Fruit fly (Drosophila melanogaster) whole organism, prepupa: ENCODE measurements around the gene CG13930.

ENCODE experiments used
- Blimp-1 ChIP-seq: fragments of 200-800 bp; sonication (Bioruptor generic); optimal IDR thresholded peaks from 3 replicates; lab custom pipeline; 2017; ENCODE audit warnings: missing biosample characterization, missing genetic modification characterization, mild to moderate bottlenecking, moderate library complexity, missing genetic modification reagents
- CG10631 ChIP-seq: fragments of 200-800 bp; sonication (Bioruptor generic); optimal IDR thresholded peaks from 2 replicates; lab custom pipeline; 2016; ENCODE audit warnings: missing biosample characterization, missing genetic modification characterization
- CG10669 ChIP-seq: fragments of 200-800 bp; sonication (Bioruptor generic); optimal IDR thresholded peaks from 3 replicates; lab custom pipeline; 2018; ENCODE audit warnings: missing biosample characterization, mild to moderate bottlenecking, missing genetic modification characterization, moderate library complexity
- CG11294 ChIP-seq: fragments of 200-800 bp; sonication (Bioruptor generic); IDR thresholded peaks from 2 replicates; pipeline ENCODE4 v1.3.6; 2022; ENCODE audit warnings: missing biosample characterization, missing genetic modification characterization
- CG11762 ChIP-seq: fragments of 200-800 bp; sonication (Bioruptor generic); optimal IDR thresholded peaks from 3 replicates; lab custom pipeline; 2016; ENCODE audit warnings: missing biosample characterization, missing genetic modification characterization; ENCODE audit not compliant: insufficient read depth
- CG15336 ChIP-seq: fragments of 200-800 bp; sonication (Bioruptor generic); IDR thresholded peaks from 2 replicates; pipeline ENCODE4 v1.3.6; 2022; ENCODE audit warnings: missing biosample characterization, missing genetic modification characterization
- CG1621 ChIP-seq: fragments of 200-800 bp; sonication (Bioruptor generic); optimal IDR thresholded peaks from 3 replicates; lab custom pipeline; 2018; ENCODE audit warnings: missing biosample characterization, mild to moderate bottlenecking, missing genetic modification characterization
- CG16779 ChIP-seq: fragments of 200-800 bp; sonication (Bioruptor generic); optimal IDR thresholded peaks from 3 replicates; lab custom pipeline; 2017; ENCODE audit warnings: missing biosample characterization, mild to moderate bottlenecking, missing genetic modification characterization
- CG3032 ChIP-seq: fragments of 200-800 bp; optimal IDR thresholded peaks from 2 replicates; lab custom pipeline; 2019; ENCODE audit warnings: missing biosample characterization, mild to moderate bottlenecking, missing genetic modification characterization, moderate library complexity
- CG31627 ChIP-seq: fragments of 200-800 bp; sonication (Bioruptor generic); optimal IDR thresholded peaks from 3 replicates; lab custom pipeline; 2016; ENCODE audit warnings: missing biosample characterization, missing genetic modification characterization
- CG3919 ChIP-seq: fragments of 200-800 bp; sonication (Bioruptor generic); optimal IDR thresholded peaks from 3 replicates; lab custom pipeline; 2016; ENCODE audit warnings: missing biosample characterization, missing genetic modification characterization
- CG4318 ChIP-seq: fragments of 200-800 bp; sonication (Bioruptor generic); optimal IDR thresholded peaks from 3 replicates; lab custom pipeline; 2017; ENCODE audit warnings: missing biosample characterization, mild to moderate bottlenecking, missing genetic modification characterization
- CG6163 ChIP-seq: fragments of 200-800 bp; sonication (Bioruptor generic); IDR thresholded peaks from 3 replicates; pipeline ENCODE4 v1.3.6; 2022; ENCODE audit warnings: missing biosample characterization, missing genetic modification characterization
- CG6276 ChIP-seq: fragments of 200-800 bp; sonication (Bioruptor generic); optimal IDR thresholded peaks from 2 replicates; lab custom pipeline; 2017; ENCODE audit warnings: missing biosample characterization, mild to moderate bottlenecking, missing genetic modification characterization
- CG6792 ChIP-seq: fragments of 200-800 bp; sonication (Bioruptor generic); optimal IDR thresholded peaks from 3 replicates; lab custom pipeline; 2016; ENCODE audit warnings: missing biosample characterization, missing genetic modification characterization
- CG7368 ChIP-seq: fragments of 200-800 bp; sonication (Bioruptor generic); optimal IDR thresholded peaks from 3 replicates; lab custom pipeline; 2016; ENCODE audit warnings: missing biosample characterization, missing genetic modification characterization
- CG8119 ChIP-seq: fragments of 200-800 bp; sonication (Bioruptor generic); IDR thresholded peaks from 3 replicates; pipeline ENCODE4 v1.3.6; 2022; ENCODE audit warnings: missing biosample characterization, missing genetic modification characterization
- CG8319 ChIP-seq: fragments of 200-800 bp; sonication (Bioruptor generic); optimal IDR thresholded peaks from 3 replicates; lab custom pipeline; 2016; ENCODE audit warnings: missing biosample characterization, missing genetic modification characterization
- CG8632 ChIP-seq: fragments of 200-800 bp; sonication (Bioruptor generic); optimal IDR thresholded peaks from 3 replicates; lab custom pipeline; 2016; ENCODE audit warnings: missing biosample characterization, missing genetic modification characterization
- CG9139 ChIP-seq: fragments of 200-800 bp; sonication (Bioruptor generic); optimal IDR thresholded peaks from 3 replicates; lab custom pipeline; 2017; ENCODE audit warnings: missing biosample characterization, mild to moderate bottlenecking, missing genetic modification characterization
- Eip75B ChIP-seq: fragments of 200-800 bp; sonication (Bioruptor generic); optimal IDR thresholded peaks from 3 replicates; lab custom pipeline; 2016; ENCODE audit warnings: missing biosample characterization, missing genetic modification characterization
- Eip78C ChIP-seq: fragments of 200-800 bp; sonication (Bioruptor generic); peaks from one replicate; lab custom pipeline; 2016; ENCODE audit warnings: missing biosample characterization, missing genetic modification characterization
- Ets21C ChIP-seq: fragments of 200-800 bp; sonication (Bioruptor generic); optimal IDR thresholded peaks from 3 replicates; lab custom pipeline; 2016; ENCODE audit warnings: missing biosample characterization, missing genetic modification characterization
- Ets96B ChIP-seq: fragments of 200-800 bp; optimal IDR thresholded peaks from 2 replicates; lab custom pipeline; 2019; ENCODE audit warnings: missing biosample characterization, mild to moderate bottlenecking, missing genetic modification characterization, moderate library complexity
- Gug ChIP-seq: fragments of 200-800 bp; sonication (Bioruptor generic); IDR thresholded peaks from 2 replicates; pipeline ENCODE4 v1.3.6; 2022; ENCODE audit warnings: missing biosample characterization, missing genetic modification characterization
- Hr38 ChIP-seq: sonication (Bioruptor generic); optimal IDR thresholded peaks from 2 replicates; lab custom pipeline; 2016; ENCODE audit warnings: missing biosample characterization, missing genetic modification characterization
- Hr39 ChIP-seq: fragments of 200-800 bp; sonication (Bioruptor generic); optimal IDR thresholded peaks from 2 replicates; lab custom pipeline; 2016; ENCODE audit warnings: missing biosample characterization, missing genetic modification characterization
- Hr4 ChIP-seq: fragments of 200-800 bp; sonication (Bioruptor generic); optimal IDR thresholded peaks from 3 replicates; lab custom pipeline; 2016; ENCODE audit warnings: missing biosample characterization, missing genetic modification characterization
- Lpt ChIP-seq: fragments of 200-800 bp; sonication (Bioruptor generic); optimal IDR thresholded peaks from 3 replicates; lab custom pipeline; 2016; ENCODE audit warnings: missing biosample characterization, missing genetic modification characterization
- OdsH ChIP-seq: fragments of 200-800 bp; sonication (Bioruptor generic); optimal IDR thresholded peaks from 3 replicates; lab custom pipeline; 2016; ENCODE audit warnings: missing biosample characterization, missing genetic modification characterization
- Sox102F ChIP-seq: fragments of 200-800 bp; sonication (Bioruptor generic); optimal IDR thresholded peaks from 2 replicates; lab custom pipeline; 2016; ENCODE audit warnings: missing biosample characterization, mild to moderate bottlenecking, missing genetic modification characterization
- Sox15 ChIP-seq: fragments of 200-800 bp; sonication (Bioruptor generic); optimal IDR thresholded peaks from 3 replicates; lab custom pipeline; 2016; ENCODE audit warnings: missing biosample characterization, missing genetic modification characterization
- acj6 ChIP-seq: fragments of 200-800 bp; sonication (Bioruptor generic); optimal IDR thresholded peaks from 3 replicates; lab custom pipeline; 2016; ENCODE audit warnings: missing biosample characterization, missing genetic modification characterization
- cyc ChIP-seq: fragments of 200-800 bp; sonication (Bioruptor generic); optimal IDR thresholded peaks from 3 replicates; lab custom pipeline; 2016; ENCODE audit warnings: missing biosample characterization, missing genetic modification characterization
- dac ChIP-seq: fragments of 200-800 bp; sonication (Bioruptor generic); optimal IDR thresholded peaks from 2 replicates; lab custom pipeline; 2017; ENCODE audit warnings: missing biosample characterization, mild to moderate bottlenecking, missing genetic modification characterization
- dsx ChIP-seq: fragments of 200-800 bp; optimal IDR thresholded peaks from 3 replicates; lab custom pipeline; 2019; ENCODE audit warnings: missing biosample characterization, mild to moderate bottlenecking, missing genetic modification characterization, moderate library complexity; ENCODE audit not compliant: poor library complexity, severe bottlenecking
- eg ChIP-seq: fragments of 200-800 bp; sonication (Bioruptor generic); IDR thresholded peaks from 3 replicates; pipeline ENCODE4 v1.3.6; 2022; ENCODE audit warnings: missing biosample characterization, missing genetic modification characterization
- esn ChIP-seq: fragments of 200-800 bp; sonication (Bioruptor generic); optimal IDR thresholded peaks from 2 replicates; lab custom pipeline; 2016; ENCODE audit warnings: missing biosample characterization, mild to moderate bottlenecking, missing genetic modification characterization, moderate library complexity
- fd59A ChIP-seq: fragments of 200-800 bp; sonication (Bioruptor generic); optimal IDR thresholded peaks from 2 replicates; lab custom pipeline; 2017; ENCODE audit warnings: missing biosample characterization, mild to moderate bottlenecking, missing genetic modification characterization, missing genetic modification reagents
- fd85E ChIP-seq: fragments of 200-800 bp; sonication (Bioruptor generic); optimal IDR thresholded peaks from 3 replicates; lab custom pipeline; 2016; ENCODE audit warnings: missing biosample characterization, missing genetic modification characterization
- fkh ChIP-seq: fragments of 200-800 bp; sonication (Bioruptor generic); optimal IDR thresholded peaks from 3 replicates; lab custom pipeline; 2017; ENCODE audit warnings: missing biosample characterization, mild to moderate bottlenecking, missing genetic modification characterization, moderate library complexity
- lz ChIP-seq: fragments of 200-800 bp; sonication (Bioruptor generic); optimal IDR thresholded peaks from 3 replicates; lab custom pipeline; 2016; ENCODE audit warnings: missing biosample characterization, missing genetic modification characterization
- net ChIP-seq: fragments of 200-800 bp; sonication (Bioruptor generic); optimal IDR thresholded peaks from 3 replicates; lab custom pipeline; 2016; ENCODE audit warnings: missing biosample characterization, missing genetic modification characterization
- pdm3 ChIP-seq: fragments of 200-800 bp; sonication (Bioruptor generic); optimal IDR thresholded peaks from 3 replicates; lab custom pipeline; 2016; ENCODE audit warnings: missing biosample characterization, missing genetic modification characterization
- salr ChIP-seq, 2 experiments: fragments of 200-800 bp; sonication (Bioruptor generic); optimal IDR thresholded peaks; 3 replicates each; lab custom pipeline; 2016 to 2018; ENCODE audit warnings: missing biosample characterization in 2 of 2, missing genetic modification characterization in 2 of 2, mild to moderate bottlenecking in 1 of 2
- spab ChIP-seq: fragments of 200-800 bp; sonication (Bioruptor generic); optimal IDR thresholded peaks from 2 replicates; lab custom pipeline; 2017; ENCODE audit warnings: missing biosample characterization, mild to moderate bottlenecking, missing genetic modification characterization, missing genetic modification reagents
- ss ChIP-seq, 2 experiments: fragments of 200-800 bp; sonication (Bioruptor generic); optimal IDR thresholded peaks; 2 replicates in 1 of 2; 3 replicates in 1 of 2; lab custom pipeline; 2017 to 2018; ENCODE audit warnings: mild to moderate bottlenecking in 2 of 2, missing biosample characterization in 2 of 2, missing genetic modification characterization in 2 of 2, moderate library complexity in 1 of 2
- topi ChIP-seq: fragments of 200-800 bp; sonication (Bioruptor generic); optimal IDR thresholded peaks from 3 replicates; lab custom pipeline; 2016; ENCODE audit warnings: missing biosample characterization, missing genetic modification characterization
- vri ChIP-seq: fragments of 200-800 bp; sonication (Bioruptor generic); optimal IDR thresholded peaks from 3 replicates; lab custom pipeline; 2016; ENCODE audit warnings: missing biosample characterization, mild to moderate bottlenecking, missing genetic modification characterization

CG13930 gene

DNA sequence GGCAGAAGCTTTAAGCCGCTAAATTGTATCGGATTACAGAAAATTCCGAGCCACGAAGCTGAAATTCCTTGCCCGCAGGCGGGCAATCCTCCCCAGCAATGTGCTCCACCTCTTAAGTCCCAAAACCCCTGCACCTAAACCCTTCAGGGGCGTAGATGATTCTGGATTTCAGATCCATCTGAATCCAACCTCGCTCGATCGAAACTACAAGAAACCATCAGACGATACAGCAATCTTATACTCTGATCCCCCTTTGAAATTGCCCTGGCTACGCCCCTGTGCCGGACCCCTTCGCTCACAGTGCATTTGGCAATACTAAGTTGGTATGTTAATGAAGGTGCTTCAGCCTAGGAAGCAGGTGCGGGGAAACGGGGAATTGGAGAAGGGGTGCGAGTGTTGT lies 10.6 kb upstream of the CG13930 start (continued):
- TF ChIP-seq pdm3 (GFP tag; lab: Kevin White, UChicago), result peak; percentile 47
- TF ChIP-seq OdsH (GFP tag; lab: Kevin White, UChicago), result peak; percentile 49
- TF ChIP-seq CG15336 (GFP tag; lab: Robert Waterston, UW), result no peak
- peak; percentile 44 to 66 for TF ChIP-seq ss (GFP tag; optimal IDR thresholded peaks at IDR 0.05; lab: Kevin White, UChicago)
- peak; percentile 77 for TF ChIP-seq CG10669
- peak; percentile 68 for TF ChIP-seq CG10631
- peak; percentile 62 for TF ChIP-seq cyc
- TF ChIP-seq CG8632, result peak; percentile 36
- no peak for TF ChIP-seq CG16779 (tag; lab: Kevin White, UChicago)
- TF ChIP-seq CG6792 (GFP tag; lab: Kevin White, UChicago), result peak; percentile 66

DNA sequence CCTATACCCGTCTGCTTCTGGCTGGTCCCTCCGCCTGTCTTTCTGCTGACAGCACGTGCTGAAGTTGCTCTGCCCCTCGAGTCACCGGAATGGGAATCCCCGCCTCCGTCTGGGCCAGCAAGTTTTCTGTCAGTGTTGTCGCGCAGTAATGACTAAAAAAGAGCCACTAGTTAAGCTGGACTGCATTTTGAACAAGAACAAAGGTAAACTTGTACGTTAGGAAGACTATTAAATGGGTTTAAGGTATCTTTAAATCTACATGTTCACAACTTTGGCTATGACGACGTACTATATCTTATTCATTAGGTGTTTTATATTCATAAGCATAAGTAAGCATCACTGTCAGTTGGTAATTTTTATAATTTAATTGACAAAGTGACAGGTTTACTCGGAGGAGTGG lies 6.9 kb upstream of the CG13930 start:
- TF ChIP-seq CG11294 (no peak), ss (GFP tag; optimal IDR thresholded peaks at IDR 0.05; lab: Kevin White, UChicago) (peak; percentile 23 to 56), CG31627 (GFP tag; lab: Kevin White, UChicago) (no peak), CG1621 (tag; lab: Kevin White, UChicago) (peak; percentile 12), fkh (no peak), Blimp-1 (no peak), CG16779 (tag; lab: Kevin White, UChicago) (no peak), dac (GFP tag; lab: Kevin White, UChicago) (no peak), Ets96B (tag; lab: Kevin White, UChicago) (peak; percentile 47), esn (GFP tag; lab: Kevin White, UChicago) (no peak), CG15336 (GFP tag; lab: Robert Waterston, UW) (no peak), topi (GFP tag; lab: Kevin White, UChicago) (no peak), Hr38 (GFP tag; lab: Kevin White, UChicago) (no peak), CG6792 (GFP tag; lab: Kevin White, UChicago) (no peak), CG8319 (no peak), OdsH (GFP tag; lab: Kevin White, UChicago) (no peak), eg (GFP tag; lab: Robert Waterston, UW) (no peak), Gug (GFP tag; lab: Robert Waterston, UW) (no peak), spab (GFP tag; lab: Kevin White, UChicago) (peak; percentile 15), Hr4 (GFP tag; lab: Kevin White, UChicago) (no peak), fd59A (GFP tag; lab: Kevin White, UChicago) (no peak), CG10669 (peak; percentile 28), acj6 (GFP tag; lab: Kevin White, UChicago) (peak; percentile 3), Sox102F (no peak), CG6276 (no peak), Sox15 (GFP tag; lab: Kevin White, UChicago) (no peak), CG8119 (GFP tag; lab: Robert Waterston, UW) (0 out of 3 replicates have a peak, but pooled peaks have one; percentile 21), CG11762 (no peak), CG10631 (peak; percentile 6), Eip78C (GFP tag; lab: Kevin White, UChicago) (peak; percentile 78), CG9139 (GFP tag; lab: Kevin White, UChicago) (no peak), CG3032 (tag; lab: Kevin White, UChicago) (peak; percentile 38), CG7368 (no peak), Eip75B (no peak), Ets21C (GFP tag; lab: Kevin White, UChicago) (no peak), pdm3 (GFP tag; lab: Kevin White, UChicago) (peak; percentile 24), dsx (GFP tag; lab: Kevin White, UChicago) (peak; percentile 44), CG6163 (GFP tag; lab: Robert Waterston, UW) (0 out of 3 replicates have a peak, but pooled peaks have one; percentile 43), salr (GFP tag; optimal IDR thresholded peaks at IDR 0.05; lab: Kevin White, UChicago) (no peak), Hr39 (GFP tag; lab: Kevin White, UChicago) (no peak), lz (GFP tag; lab: Kevin White, UChicago) (no peak), CG4318 (no peak), vri (no peak), net (GFP tag; lab: Kevin White, UChicago) (no peak), CG3919 (GFP tag; lab: Kevin White, UChicago) (peak; percentile 26), fd85E (GFP tag; lab: Kevin White, UChicago) (no peak), Lpt (GFP tag; lab: Kevin White, UChicago) (no peak)
